Worm (Caenorhabditis elegans) whole organism, L4 larva: Measurements from ENCODE around the gene Y48C3A.20.

ENCODE experiments used
- R02D3.7 ChIP-seq: fragments of 150-350 bp; sonication (generic microtip); optimal IDR thresholded peaks from 3 replicates; lab custom pipeline; 2014; ENCODE audit warnings: missing biosample characterization, missing genetic modification characterization
- aha-1 ChIP-seq: fragments of 150-350 bp; peaks from one replicate; lab custom pipeline; 2014; ENCODE audit warnings: missing biosample characterization, missing genetic modification characterization
- ceh-20 ChIP-seq: fragments of 200-800 bp; sonication (Bioruptor generic); IDR thresholded peaks from 2 replicates; pipeline ENCODE4 v1.3.6; 2022; ENCODE audit warnings: missing genetic modification reagents, missing genetic modification characterization, missing compliant biosample characterization
- ceh-82 ChIP-seq: sonication (generic microtip); optimal IDR thresholded peaks from 2 replicates; lab custom pipeline; 2017; ENCODE audit warnings: missing biosample characterization, missing genetic modification characterization
- dmd-6 ChIP-seq: fragments of 200-800 bp; sonication (Bioruptor generic); IDR thresholded peaks from 2 replicates; pipeline ENCODE4 v1.3.6; 2022; ENCODE audit warnings: missing genetic modification reagents, missing genetic modification characterization, missing compliant biosample characterization
- dve-1 ChIP-seq: sonication (generic microtip); optimal IDR thresholded peaks from 2 replicates; lab custom pipeline; 2017; ENCODE audit warnings: antibody characterized with exemption, mild to moderate bottlenecking, missing genetic modification characterization, missing compliant biosample characterization; ENCODE audit not compliant: insufficient read depth
- egl-27 ChIP-seq: sonication (generic microtip); optimal IDR thresholded peaks from 3 replicates; lab custom pipeline; 2017; ENCODE audit warnings: missing biosample characterization, missing genetic modification reagents, missing genetic modification characterization
- hif-1 ChIP-seq, 2 experiments: sonication (generic microtip); optimal IDR thresholded peaks; 2 replicates each; lab custom pipeline; 2016 to 2017; ENCODE audit warnings: missing compliant biosample characterization in 2 of 2, missing genetic modification characterization in 2 of 2, missing genetic modification reagents in 2 of 2, missing genotype in 2 of 2, mild to moderate bottlenecking in 1 of 2
- hmg-1.1 ChIP-seq: fragments of 200-800 bp; sonication (Bioruptor generic); IDR thresholded peaks from 2 replicates; pipeline ENCODE4 v1.3.6; 2022; ENCODE audit warnings: missing genetic modification reagents, missing genetic modification characterization, missing compliant biosample characterization
- lim-7 ChIP-seq: fragments of 200-800 bp; sonication (Bioruptor generic); IDR thresholded peaks from 2 replicates; pipeline ENCODE4 v1.3.6; 2022; ENCODE audit warnings: missing genetic modification characterization, missing compliant biosample characterization
- madf-9 ChIP-seq: fragments of 200-800 bp; sonication (Bioruptor generic); conservative IDR thresholded peaks from 2 replicates; pipeline ENCODE4 v1.3.6; 2022; ENCODE audit warnings: missing genetic modification reagents, missing genetic modification characterization, missing compliant biosample characterization
- nhr-102 ChIP-seq: sonication (generic microtip); optimal IDR thresholded peaks from 2 replicates; lab custom pipeline; 2016; ENCODE audit warnings: mild to moderate bottlenecking, missing genetic modification characterization, moderate library complexity, missing compliant biosample characterization
- pha-4 ChIP-seq, 2 experiments: fragments of 150-350 bp in 1 of 2; fragments of 200-800 bp in 1 of 2; sonication (Bioruptor generic) in 1 of 2; IDR thresholded peaks in 1 of 2; optimal IDR thresholded peaks in 1 of 2; 2 replicates each; pipeline versions ENCODE4 v1.3.6 to Lab custom; 2014 to 2022; ENCODE audit warnings: missing genetic modification characterization in 2 of 2, missing genetic modification reagents in 2 of 2, missing biosample characterization in 1 of 2, missing compliant biosample characterization in 1 of 2

DNA sequence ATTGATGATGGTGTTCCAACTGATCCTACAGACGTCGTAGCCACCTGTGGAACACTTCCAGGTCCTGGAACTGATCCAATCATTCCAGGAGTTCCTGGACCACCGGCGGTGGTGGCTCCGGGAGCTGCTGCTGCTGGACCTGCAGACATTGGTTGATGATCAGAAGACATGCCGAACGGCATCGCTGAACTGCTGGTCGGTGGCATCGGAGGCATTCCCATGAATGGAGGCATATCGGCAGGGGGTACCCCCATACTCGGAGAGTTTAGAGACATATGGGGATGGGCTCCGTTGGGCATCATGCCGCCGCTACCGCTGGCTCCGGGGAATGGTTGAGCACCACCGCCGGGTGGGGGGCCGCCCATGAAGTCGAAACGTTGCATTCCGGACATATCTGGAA is 44.1 kb upstream of the Y48C3A.20 start:
- no peak for TF ChIP-seq lim-7 (GFP tag; lab: Robert Waterston, UW)
- no peak for TF ChIP-seq ceh-82
- no peak for TF ChIP-seq hmg-1.1 (GFP tag; lab: Robert Waterston, UW)
- TF ChIP-seq egl-27 = no peak
- no peak; the same call in 1 of the 2 replicates for TF ChIP-seq pha-4 (GFP tag; IDR thresholded peaks at IDR 0.05; lab: Robert Waterston, UW)
- TF ChIP-seq pha-4 (tag; optimal IDR thresholded peaks at IDR 0.05; lab: Kevin White, UChicago) = no peak
- no peak for TF ChIP-seq dve-1 (tag; lab: Kevin White, UChicago)
- no peak for TF ChIP-seq ceh-20 (GFP tag; lab: Robert Waterston, UW)
- peak; percentile 75 for TF ChIP-seq aha-1 (tag; lab: Kevin White, UChicago)
- no peak for TF ChIP-seq madf-9 (GFP tag; lab: Robert Waterston, UW)
- TF ChIP-seq R02D3.7 (tag; lab: Kevin White, UChicago) = no peak
- TF ChIP-seq hif-1 (tag; optimal IDR thresholded peaks at IDR 0.05; lab: Kevin White, UChicago) = no peak
- TF ChIP-seq nhr-102 = no peak
- TF ChIP-seq dmd-6 = no peak
